Fruit fly (Drosophila melanogaster) whole organism, prepupa: ENCODE measurements around the gene CG31793.

Source experiments
- CG8319 ChIP-seq: fragments of 200-800 bp; sonication (Bioruptor generic); optimal IDR thresholded peaks from 3 replicates; lab custom pipeline; 2016; ENCODE audit warnings: missing biosample characterization, missing genetic modification characterization
- Eip78C ChIP-seq: fragments of 200-800 bp; sonication (Bioruptor generic); peaks from one replicate; lab custom pipeline; 2016; ENCODE audit warnings: missing biosample characterization, missing genetic modification characterization
- Eip93F ChIP-seq: fragments of 200-800 bp; sonication (Bioruptor generic); optimal IDR thresholded peaks from 2 replicates; lab custom pipeline; 2016; ENCODE audit warnings: missing biosample characterization, mild to moderate bottlenecking, missing genetic modification characterization
- Lpt ChIP-seq: fragments of 200-800 bp; sonication (Bioruptor generic); optimal IDR thresholded peaks from 3 replicates; lab custom pipeline; 2016; ENCODE audit warnings: missing biosample characterization, missing genetic modification characterization
- OdsH ChIP-seq: fragments of 200-800 bp; sonication (Bioruptor generic); optimal IDR thresholded peaks from 3 replicates; lab custom pipeline; 2016; ENCODE audit warnings: missing biosample characterization, missing genetic modification characterization
- Sox15 ChIP-seq: fragments of 200-800 bp; sonication (Bioruptor generic); optimal IDR thresholded peaks from 3 replicates; lab custom pipeline; 2016; ENCODE audit warnings: missing biosample characterization, missing genetic modification characterization

DNA sequence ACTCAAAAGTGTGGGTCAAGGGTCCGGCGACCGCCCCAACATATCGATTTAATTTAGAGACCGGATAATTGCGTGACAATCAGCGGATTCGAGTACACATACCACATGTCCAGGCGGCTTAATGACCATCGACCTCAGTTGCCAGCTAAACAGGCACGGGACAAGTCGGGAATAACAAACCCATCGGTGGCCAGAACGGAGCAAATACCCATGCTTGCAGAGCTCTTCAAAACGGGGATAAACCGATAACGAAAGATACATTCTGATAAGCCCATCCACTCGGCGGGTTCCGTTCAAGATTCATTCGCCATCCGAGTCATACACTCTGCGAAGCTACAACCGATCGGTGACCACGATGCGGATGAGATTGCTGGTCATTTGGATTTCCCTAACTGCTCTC lies 12.4 kb upstream of the CG31793 start, which contains the start of gene CG15169:
- TF ChIP-seq Eip93F (GFP tag; lab: Kevin White, UChicago), result no peak
- TF ChIP-seq OdsH (GFP tag; lab: Kevin White, UChicago), result no peak
- TF ChIP-seq CG8319 (GFP tag; lab: Kevin White, UChicago), result no peak
- TF ChIP-seq Eip78C, result no peak
- no peak for TF ChIP-seq Sox15 (GFP tag; lab: Kevin White, UChicago)
- TF ChIP-seq Lpt (GFP tag; lab: Kevin White, UChicago), result no peak
